Worm (Caenorhabditis elegans): ENCODE results near the gene set-4.

- TF ChIP-seq lsy-2 (tag; optimal IDR thresholded peaks at IDR 0.05) = peak in 1 of 2 experiments; percentile 13
- no peak for TF ChIP-seq egl-27 (tag; optimal IDR thresholded peaks at IDR 0.05)
- TF ChIP-seq swsn-7 (tag; optimal IDR thresholded peaks at IDR 0.05) = no peak
- no peak for TF ChIP-seq lin-13 (GFP tag; optimal IDR thresholded peaks at IDR 0.05)
- TF ChIP-seq elt-3 (tag; optimal IDR thresholded peaks at IDR 0.05) = no peak
- no peak for TF ChIP-seq lin-15B (tag; optimal IDR thresholded peaks at IDR 0.05)
- TF ChIP-seq hlh-4 (tag; optimal IDR thresholded peaks at IDR 0.05) = no peak
- no peak for TF ChIP-seq fkh-10 (GFP tag; optimal IDR thresholded peaks at IDR 0.05)
- no peak for TF ChIP-seq unc-62 (GFP tag; optimal IDR thresholded peaks at IDR 0.05)
- TF ChIP-seq sox-4 (tag; optimal IDR thresholded peaks at IDR 0.05) = no peak
- no peak for TF ChIP-seq snpc-4 (tag; optimal IDR thresholded peaks at IDR 0.05)
- TF ChIP-seq snu-23 (GFP tag; optimal IDR thresholded peaks at IDR 0.05) = no peak
- no peak for TF ChIP-seq unc-86 (tag; optimal IDR thresholded peaks at IDR 0.05)
Observed at ce11 chrII:6328672-6329071, 2.5 kb downstream of the set-4 start.
